Worm (Caenorhabditis elegans) whole organism, L4/young adult: ENCODE measurements around the gene flp-14.

Source experiments
- W03F9.2 ChIP-seq: fragments of 150-350 bp; optimal IDR thresholded peaks from 2 replicates; lab custom pipeline; 2014; ENCODE audit warnings: missing biosample characterization, missing genetic modification characterization
- dao-5 ChIP-seq: sonication (generic microtip); optimal IDR thresholded peaks from 2 replicates; lab custom pipeline; 2016; ENCODE audit warnings: missing genotype, missing genetic modification characterization, moderate library complexity, missing compliant biosample characterization
- him-1 ChIP-seq: sonication (generic microtip); optimal IDR thresholded peaks from 2 replicates; lab custom pipeline; 2016; ENCODE audit warnings: missing genotype, missing genetic modification reagents, missing genetic modification characterization, missing compliant biosample characterization

DNA sequence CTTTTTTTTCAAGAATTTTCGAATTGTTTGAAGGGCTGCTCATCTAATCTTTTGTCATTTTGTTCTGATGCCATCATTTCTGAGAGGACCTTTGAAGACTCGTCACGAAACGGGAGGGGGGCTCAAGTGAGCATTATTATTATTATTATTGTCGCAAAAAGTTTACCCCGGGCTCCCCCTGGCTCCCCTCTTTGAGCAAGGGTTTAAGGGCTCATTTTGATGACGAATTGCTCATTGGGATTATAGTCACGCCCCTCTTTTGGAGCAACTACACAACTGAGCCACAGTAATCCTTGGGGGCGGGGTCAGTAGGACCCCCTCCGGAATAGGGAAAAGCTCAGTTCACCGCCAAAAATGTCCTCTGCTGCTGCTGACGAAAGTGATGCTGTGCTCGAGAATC is 32.0 kb downstream of the flp-14 start, which contains the start of gene unc-25:
- no peak for TF ChIP-seq him-1 (tag; lab: Kevin White, UChicago)
- TF ChIP-seq W03F9.2 (tag; lab: Kevin White, UChicago), result no peak
- TF ChIP-seq dao-5 (tag; lab: Kevin White, UChicago), result no peak
